Comparison of ENCODE assay signal across 2 fruit fly cellular contexts in the genomic region with DNA sequence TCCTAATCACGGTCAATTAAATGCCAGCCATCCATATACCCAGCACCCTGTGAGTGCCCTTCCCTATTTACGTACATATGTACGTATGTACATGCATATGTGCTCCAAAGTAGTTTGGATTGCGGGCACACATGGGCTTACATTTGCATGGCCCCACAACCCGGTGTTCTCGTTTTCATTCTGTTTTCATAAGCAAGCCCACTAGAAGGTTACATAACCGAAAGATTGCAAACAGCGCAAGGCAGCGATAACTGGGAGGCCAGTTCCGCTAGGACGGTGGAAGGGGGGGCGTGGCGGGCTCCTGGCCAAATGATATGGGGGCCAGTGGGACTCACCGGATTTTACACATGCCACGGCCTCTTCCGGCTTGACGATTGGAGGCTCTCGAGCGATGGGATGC.
A peak's percentile ranks its signal among the peaks of the same experiment; 100 is the strongest.
TF ChIP-seq lines count a peak whose summit lies in the region.

No protein-coding gene starts in this region.

- no peak for TF ChIP-seq CTCF in whole organism, embryonic (GFP tag; optimal IDR thresholded peaks at IDR 0.05; lab: Kevin White, UChicago)

TF ChIP-seq in whole organism, adult, 20 proteins besides CTCF, POLR2A, EP300 and RAD21:
- TF ChIP-seq cic (GFP tag; optimal IDR thresholded peaks at IDR 0.05; lab: Kevin White, UChicago) (peak; percentile 49), ovo (GFP tag; optimal IDR thresholded peaks at IDR 0.05; lab: Kevin White, UChicago) (no peak)

TF ChIP-seq in whole organism, embryonic, 481 proteins besides CTCF, POLR2A, EP300 and RAD21:
- TF ChIP-seq ci (GFP tag; IDR thresholded peaks at IDR 0.05; lab: Robert Waterston, UW) (peak; percentile 21; the same call in 1 of the 3 replicates), sug (tag; optimal IDR thresholded peaks at IDR 0.05; lab: Kevin White, UChicago) (peak; percentile 31), Ets97D (GFP tag; optimal IDR thresholded peaks at IDR 0.05; lab: Kevin White, UChicago) (no peak), zen (tag; optimal IDR thresholded peaks at IDR 0.05; lab: Kevin White, UChicago) (no peak), so (GFP tag; IDR thresholded peaks at IDR 0.05; lab: Robert Waterston, UW) (no peak), chn (GFP tag; optimal IDR thresholded peaks at IDR 0.05; lab: Kevin White, UChicago) (no peak), sens (GFP tag; lab: Kevin White, UChicago) (no peak), Hsf (GFP tag; optimal IDR thresholded peaks at IDR 0.05; lab: Kevin White, UChicago) (no peak), tup (GFP tag; optimal IDR thresholded peaks at IDR 0.05; lab: Kevin White, UChicago) (no peak), CG12155 (GFP tag; optimal IDR thresholded peaks at IDR 0.05; lab: Kevin White, UChicago) (no peak), CG16813 (GFP tag; IDR thresholded peaks at IDR 0.05; lab: Robert Waterston, UW; ENCODE audit: partially characterized antibody) (no peak), CG8089 (GFP tag; optimal IDR thresholded peaks at IDR 0.05; lab: Kevin White, UChicago) (no peak), CrebB (tag; optimal IDR thresholded peaks at IDR 0.05; lab: Kevin White, UChicago) (no peak), unc-4 (GFP tag; IDR thresholded peaks at IDR 0.05; lab: Robert Waterston, UW; ENCODE audit: partially characterized antibody) (no peak), Pdp1 (GFP tag; optimal IDR thresholded peaks at IDR 0.05; lab: Kevin White, UChicago) (peak in 1 of 2 experiments; percentile 91), mld (GFP tag; IDR thresholded peaks at IDR 0.05; lab: Robert Waterston, UW; ENCODE audit: partially characterized antibody) (no peak), unpg (GFP tag; optimal IDR thresholded peaks at IDR 0.05; lab: Kevin White, UChicago) (no peak), HmgD (GFP tag; optimal IDR thresholded peaks at IDR 0.05; lab: Kevin White, UChicago) (no peak), Sry-β (GFP tag; optimal IDR thresholded peaks at IDR 0.05; lab: Kevin White, UChicago) (no peak), dysf (GFP tag; IDR thresholded peaks at IDR 0.05; lab: Robert Waterston, UW) (no peak), CG14667 (GFP tag; IDR thresholded peaks at IDR 0.05; lab: Robert Waterston, UW) (no peak), CG6791 (GFP tag; IDR thresholded peaks at IDR 0.05; lab: Robert Waterston, UW; ENCODE audit: partially characterized antibody) (0 out of 3 replicates have a peak, but pooled peaks have one; percentile 8), Aef1 (GFP tag; IDR thresholded peaks at IDR 0.05; lab: Robert Waterston, UW) (no peak), HLH4C (GFP tag; IDR thresholded peaks at IDR 0.05; lab: Robert Waterston, UW; ENCODE audit: partially characterized antibody) (no peak), twi (tag; optimal IDR thresholded peaks at IDR 0.05; lab: Kevin White, UChicago) (no peak), Opbp (GFP tag; IDR thresholded peaks at IDR 0.05; lab: Robert Waterston, UW; ENCODE audit: partially characterized antibody) (no peak), CG14441 (GFP tag; IDR thresholded peaks at IDR 0.05; lab: Robert Waterston, UW) (no peak), Dll (GFP tag; IDR thresholded peaks at IDR 0.05; lab: Robert Waterston, UW; ENCODE audit: partially characterized antibody) (no peak)
